Fruit fly (Drosophila melanogaster) whole organism, embryonic: ENCODE measurements around the gene Cht6.
A peak's percentile ranks its signal among the peaks of the same experiment; 100 is the strongest.

Experiments
- Adf1 ChIP-seq: fragments of 200-800 bp; sonication (Bioruptor generic); IDR thresholded peaks from 2 replicates; pipeline ENCODE4 v1.3.6; 2022; ENCODE audit warnings: missing biosample characterization, missing genetic modification characterization
- Atf3 ChIP-seq: fragments of 200-800 bp; sonication (Bioruptor generic); optimal IDR thresholded peaks from 3 replicates; lab custom pipeline; 2016; ENCODE audit warnings: missing biosample characterization, missing genetic modification characterization
- Awh ChIP-seq: fragments of 200-800 bp; sonication (Bioruptor generic); IDR thresholded peaks from 2 replicates; pipeline ENCODE4, ENCODE4 v1.3.6; 2022; ENCODE audit warnings: missing biosample characterization, missing genetic modification characterization
- CG11247 ChIP-seq: fragments of 200-800 bp; sonication (Bioruptor generic); IDR thresholded peaks from 2 replicates; pipeline ENCODE4 v1.3.6; 2022; ENCODE audit warnings: missing biosample characterization, missing genetic modification characterization
- CG11695 ChIP-seq: fragments of 200-800 bp; sonication (Bioruptor generic); IDR thresholded peaks from 3 replicates; pipeline ENCODE4 v1.3.6; 2022; ENCODE audit warnings: missing biosample characterization, missing genetic modification characterization
- CG12236 ChIP-seq: fragments of 200-800 bp; sonication (Bioruptor generic); optimal IDR thresholded peaks from 2 replicates; lab custom pipeline; 2016; ENCODE audit warnings: missing biosample characterization, missing genetic modification characterization
- CG1529 ChIP-seq: fragments of 200-800 bp; sonication (Bioruptor generic); optimal IDR thresholded peaks from 3 replicates; lab custom pipeline; 2018; ENCODE audit warnings: missing biosample characterization, missing genetic modification characterization
- CG1602 ChIP-seq: fragments of 200-800 bp; sonication (Bioruptor generic); optimal IDR thresholded peaks from 3 replicates; lab custom pipeline; 2016; ENCODE audit warnings: missing biosample characterization, missing genetic modification characterization
- CG18599 ChIP-seq: fragments of 200-800 bp; sonication (Bioruptor generic); optimal IDR thresholded peaks from 3 replicates; lab custom pipeline; 2017; ENCODE audit warnings: missing biosample characterization, missing genetic modification characterization, mild to moderate bottlenecking, moderate library complexity, missing genetic modification reagents
- CG2712 ChIP-seq: fragments of 200-800 bp; optimal IDR thresholded peaks from 3 replicates; lab custom pipeline; 2019; ENCODE audit warnings: missing biosample characterization, mild to moderate bottlenecking, missing genetic modification characterization, moderate library complexity
- CG31388 ChIP-seq: fragments of 200-800 bp; sonication (Bioruptor generic); optimal IDR thresholded peaks from 2 replicates; lab custom pipeline; 2016; ENCODE audit warnings: missing biosample characterization, missing genetic modification characterization
- CG3407 ChIP-seq: fragments of 200-800 bp; sonication (Bioruptor generic); optimal IDR thresholded peaks from 2 replicates; lab custom pipeline; 2018; ENCODE audit warnings: missing biosample characterization, mild to moderate bottlenecking, missing genetic modification characterization
- CG34422 ChIP-seq: fragments of 200-800 bp; sonication (Bioruptor generic); IDR thresholded peaks from 3 replicates; pipeline ENCODE4 v1.3.6; 2022; ENCODE audit warnings: missing biosample characterization, missing genetic modification characterization
- CG6791 ChIP-seq: fragments of 200-800 bp; sonication (Bioruptor generic); IDR thresholded peaks from 3 replicates; pipeline ENCODE4 v1.3.6; 2022; ENCODE audit warnings: missing biosample characterization, missing genetic modification characterization; ENCODE audit not compliant: partially characterized antibody
- CG7357 ChIP-seq: fragments of 200-800 bp; sonication (Bioruptor generic); IDR thresholded peaks from 3 replicates; pipeline ENCODE4 v1.3.6; 2022; ENCODE audit warnings: missing biosample characterization, missing genetic modification characterization
- CG8281 ChIP-seq: fragments of 200-800 bp; sonication (Bioruptor generic); optimal IDR thresholded peaks from 2 replicates; lab custom pipeline; 2018; ENCODE audit warnings: missing biosample characterization, mild to moderate bottlenecking, missing genetic modification characterization, moderate library complexity
- CG8944 ChIP-seq: fragments of 200-800 bp; sonication (Bioruptor generic); optimal IDR thresholded peaks from 3 replicates; lab custom pipeline; 2016; ENCODE audit warnings: missing biosample characterization, missing genetic modification characterization
- CG9437 ChIP-seq: fragments of 200-800 bp; sonication (Bioruptor generic); optimal IDR thresholded peaks from 2 replicates; lab custom pipeline; 2018; ENCODE audit warnings: missing biosample characterization, mild to moderate bottlenecking, missing genetic modification characterization
- CG9797 ChIP-seq: fragments of 200-800 bp; sonication (Bioruptor generic); optimal IDR thresholded peaks from 3 replicates; lab custom pipeline; 2018; ENCODE audit warnings: missing biosample characterization, mild to moderate bottlenecking, missing genetic modification characterization
- CG9817 ChIP-seq: fragments of 200-800 bp; sonication (Bioruptor generic); optimal IDR thresholded peaks from 2 replicates; lab custom pipeline; 2018; ENCODE audit warnings: missing biosample characterization, mild to moderate bottlenecking, missing genetic modification characterization, moderate library complexity
- Deaf1 ChIP-seq: fragments of 200-800 bp; optimal IDR thresholded peaks from 3 replicates; lab custom pipeline; 2019; ENCODE audit warnings: missing biosample characterization, mild to moderate bottlenecking, missing genetic modification characterization, moderate library complexity
- Dref ChIP-seq: fragments of 200-800 bp; sonication (Bioruptor generic); IDR thresholded peaks from 2 replicates; pipeline ENCODE4 v1.3.6; 2022; ENCODE audit warnings: missing biosample characterization, missing genetic modification characterization
- Ets65A ChIP-seq: fragments of 200-800 bp; sonication (Bioruptor generic); peaks from one replicate; lab custom pipeline; 2016; ENCODE audit warnings: missing biosample characterization, missing genetic modification characterization
- Fer3 ChIP-seq: fragments of 200-800 bp; sonication (Bioruptor generic); optimal IDR thresholded peaks from 2 replicates; lab custom pipeline; 2018; ENCODE audit warnings: missing biosample characterization, mild to moderate bottlenecking, missing genetic modification characterization, moderate library complexity
- HLHmδ ChIP-seq: fragments of 200-800 bp; sonication (Bioruptor generic); optimal IDR thresholded peaks from 2 replicates; lab custom pipeline; 2018; ENCODE audit warnings: missing biosample characterization, mild to moderate bottlenecking, missing genetic modification characterization, moderate library complexity
- Hmx ChIP-seq: fragments of 200-800 bp; sonication (Bioruptor generic); optimal IDR thresholded peaks from 2 replicates; lab custom pipeline; 2016; ENCODE audit warnings: missing biosample characterization, missing genetic modification characterization
- Lhr ChIP-seq: fragments of 200-800 bp; sonication (Bioruptor generic); optimal IDR thresholded peaks from 3 replicates; lab custom pipeline; 2017; ENCODE audit warnings: mild to moderate bottlenecking, missing biosample characterization, missing genetic modification reagents, missing genetic modification characterization
- Meics ChIP-seq: fragments of 200-800 bp; sonication (Bioruptor generic); optimal IDR thresholded peaks from 2 replicates; lab custom pipeline; 2017; ENCODE audit warnings: missing biosample characterization, mild to moderate bottlenecking, missing genetic modification characterization
- Mrtf ChIP-seq: fragments of 200-800 bp; sonication (Bioruptor generic); IDR thresholded peaks from 3 replicates; pipeline ENCODE4 v1.3.6; 2022; ENCODE audit warnings: missing biosample characterization, missing genetic modification characterization
- Ptx1 ChIP-seq: fragments of 200-800 bp; sonication (Bioruptor generic); IDR thresholded peaks from 2 replicates; pipeline ENCODE4 v1.3.6; 2022; ENCODE audit warnings: missing biosample characterization, missing genetic modification characterization
- Ravus ChIP-seq: fragments of 200-800 bp; sonication (Bioruptor generic); IDR thresholded peaks from 2 replicates; pipeline ENCODE4 v1.3.6; 2022; ENCODE audit warnings: missing biosample characterization, missing genetic modification characterization
- Sox100B ChIP-seq: fragments of 200-800 bp; sonication (Bioruptor generic); optimal IDR thresholded peaks from 3 replicates; lab custom pipeline; 2018; ENCODE audit warnings: missing biosample characterization, mild to moderate bottlenecking, missing genetic modification characterization
- al ChIP-seq: fragments of 200-800 bp; sonication (Bioruptor generic); IDR thresholded peaks from 2 replicates; pipeline ENCODE4 v1.3.6; 2022; ENCODE audit warnings: missing biosample characterization, missing genetic modification characterization
- chn ChIP-seq: fragments of 200-800 bp; sonication (Bioruptor generic); optimal IDR thresholded peaks from 2 replicates; lab custom pipeline; 2016; ENCODE audit warnings: missing biosample characterization, missing genetic modification characterization
- crc ChIP-seq: fragments of 200-800 bp; sonication (Bioruptor generic); optimal IDR thresholded peaks from 2 replicates; lab custom pipeline; 2016; ENCODE audit warnings: missing biosample characterization, missing genetic modification characterization
- fru ChIP-seq: fragments of >200 bp; optimal IDR thresholded peaks from 2 replicates; lab custom pipeline; 2017
- grn ChIP-seq: fragments of 200-800 bp; sonication (Bioruptor generic); optimal IDR thresholded peaks from 3 replicates; lab custom pipeline; 2017; ENCODE audit warnings: missing biosample characterization, missing genetic modification characterization
- gro ChIP-seq: fragments of 200-800 bp; sonication (Bioruptor generic); optimal IDR thresholded peaks from 2 replicates; lab custom pipeline; 2016; ENCODE audit warnings: missing biosample characterization, missing genetic modification characterization
- gsb ChIP-seq: fragments of 200-800 bp; sonication (Bioruptor generic); IDR thresholded peaks from 2 replicates; pipeline ENCODE4 v1.3.6; 2022; ENCODE audit warnings: missing biosample characterization, missing genetic modification characterization
- kay ChIP-seq: fragments of 200-800 bp; sonication (Bioruptor generic); optimal IDR thresholded peaks from 2 replicates; lab custom pipeline; 2016; ENCODE audit warnings: missing biosample characterization, missing genetic modification characterization
- oc ChIP-seq: fragments of 200-800 bp; sonication (Bioruptor generic); optimal IDR thresholded peaks from 2 replicates; lab custom pipeline; 2018; ENCODE audit warnings: missing biosample characterization, mild to moderate bottlenecking, missing genetic modification characterization, moderate library complexity
- p53 ChIP-seq: fragments of 200-800 bp; sonication (Bioruptor generic); optimal IDR thresholded peaks from 2 replicates; lab custom pipeline; 2016; ENCODE audit warnings: missing biosample characterization, missing genetic modification characterization
- peb ChIP-seq: fragments of 200-800 bp; sonication (Bioruptor generic); IDR thresholded peaks from 2 replicates; pipeline ENCODE4 v1.3.6; 2022; ENCODE audit warnings: missing biosample characterization, missing genetic modification characterization
- pzg ChIP-seq: fragments of 200-800 bp; sonication (Bioruptor generic); optimal IDR thresholded peaks from 3 replicates; lab custom pipeline; 2018; ENCODE audit warnings: missing biosample characterization, mild to moderate bottlenecking, missing genetic modification characterization, moderate library complexity
- row ChIP-seq: fragments of 200-800 bp; sonication (Bioruptor generic); IDR thresholded peaks from 3 replicates; pipeline ENCODE4 v1.3.6; 2022; ENCODE audit warnings: missing biosample characterization, missing genetic modification characterization
- ssp ChIP-seq: fragments of 200-800 bp; sonication (Bioruptor generic); IDR thresholded peaks from 2 replicates; pipeline ENCODE4 v1.3.6; 2022; ENCODE audit warnings: missing biosample characterization, missing genetic modification characterization
- tll ChIP-seq, 2 experiments: fragments of 200-800 bp in 1 of 2; fragments of >200 bp in 1 of 2; sonication (Bioruptor generic) in 1 of 2; optimal IDR thresholded peaks; 2 replicates each; lab custom pipeline; 2017 to 2019; ENCODE audit warnings: missing biosample characterization in 2 of 2, missing genetic modification characterization in 2 of 2, mild to moderate bottlenecking in 1 of 2, moderate library complexity in 1 of 2
- tup ChIP-seq: fragments of 200-800 bp; sonication (Bioruptor generic); optimal IDR thresholded peaks from 2 replicates; lab custom pipeline; 2016; ENCODE audit warnings: missing biosample characterization, mild to moderate bottlenecking, missing genetic modification characterization, moderate library complexity
- unpg ChIP-seq: fragments of 200-800 bp; sonication (Bioruptor generic); optimal IDR thresholded peaks from 3 replicates; lab custom pipeline; 2018; ENCODE audit warnings: missing biosample characterization, mild to moderate bottlenecking, missing genetic modification characterization, moderate library complexity
- wor ChIP-seq: fragments of 200-800 bp; sonication (Bioruptor generic); IDR thresholded peaks from 2 replicates; pipeline ENCODE4 v1.3.6; 2022; ENCODE audit warnings: missing biosample characterization, missing genetic modification characterization
- zfh2 ChIP-seq: fragments of 200-800 bp; sonication (Bioruptor generic); optimal IDR thresholded peaks from 2 replicates; lab custom pipeline; 2016; ENCODE audit warnings: missing biosample characterization, missing genetic modification characterization

The Cht6 gene

dm6 chrX:10009794-10010614, 6.6 kb upstream of the Cht6 start, which contains the start of gene Dna2 (continued):
- TF ChIP-seq Deaf1 (tag; lab: Kevin White, UChicago) (no peak), CG31388 (GFP tag; lab: Kevin White, UChicago) (no peak), oc (no peak), CG12236 (GFP tag; lab: Kevin White, UChicago) (no peak), Fer3 (tag; lab: Kevin White, UChicago) (no peak), crc (GFP tag; lab: Kevin White, UChicago) (no peak), Dref (no peak), pzg (GFP tag; lab: Kevin White, UChicago) (peak; percentile 16), gsb (no peak), Adf1 (GFP tag; lab: Robert Waterston, UW) (no peak), CG8944 (no peak), CG18599 (GFP tag; lab: Kevin White, UChicago) (no peak), Ravus (GFP tag; lab: Robert Waterston, UW) (no peak), al (GFP tag; lab: Robert Waterston, UW) (no peak), CG9437 (GFP tag; lab: Kevin White, UChicago) (no peak), Meics (GFP tag; lab: Kevin White, UChicago) (no peak), peb (GFP tag; lab: Robert Waterston, UW) (no peak), chn (no peak), fru (lab: Kevin White, UChicago) (no peak), wor (GFP tag; lab: Robert Waterston, UW) (no peak), CG34422 (GFP tag; lab: Robert Waterston, UW) (no peak), kay (no peak), CG7357 (GFP tag; lab: Robert Waterston, UW) (no peak), CG3407 (GFP tag; lab: Kevin White, UChicago) (no peak), CG1602 (GFP tag; lab: Kevin White, UChicago) (peak; percentile 24), grn (no peak), HLHmδ (no peak), Lhr (GFP tag; lab: Kevin White, UChicago) (peak; percentile 18), CG11695 (GFP tag; lab: Robert Waterston, UW) (no peak), CG2712 (tag; lab: Kevin White, UChicago) (peak; percentile 46), p53 (GFP tag; lab: Kevin White, UChicago) (no peak), unpg (GFP tag; lab: Kevin White, UChicago) (no peak), Atf3 (GFP tag; lab: Kevin White, UChicago) (no peak), gro (no peak), ssp (GFP tag; lab: Robert Waterston, UW) (0 out of 2 replicates have a peak, but pooled peaks have one; percentile 23), CG11247 (GFP tag; lab: Robert Waterston, UW) (0 out of 2 replicates have a peak, but pooled peaks have one; percentile 5), tll (GFP tag; optimal IDR thresholded peaks at IDR 0.05; lab: Kevin White, UChicago) (no peak), Sox100B (GFP tag; lab: Kevin White, UChicago) (no peak), Ptx1 (GFP tag; lab: Robert Waterston, UW) (peak; percentile 58), row (GFP tag; lab: Robert Waterston, UW) (peak; percentile 23; the same call in 1 of the 3 replicates), CG1529 (GFP tag; lab: Kevin White, UChicago) (no peak), CG9817 (peak; percentile 28), tup (GFP tag; lab: Kevin White, UChicago) (no peak), zfh2 (GFP tag; lab: Kevin White, UChicago) (no peak), Awh (GFP tag; lab: Robert Waterston, UW) (no peak), CG9797 (peak; percentile 4), CG6791 (GFP tag; lab: Robert Waterston, UW) (no peak), Ets65A (GFP tag; lab: Kevin White, UChicago) (peak; percentile 85), Mrtf (GFP tag; lab: Robert Waterston, UW) (no peak), Hmx (GFP tag; lab: Kevin White, UChicago) (no peak), CG8281 (no peak)
